Worm (Caenorhabditis elegans) whole organism, late embryonic: ENCODE measurements around the gene rabr-1.

ENCODE experiments used
- ama-1 ChIP-seq: fragments of 150-350 bp; optimal IDR thresholded peaks from 2 replicates; lab custom pipeline; 2014
- ceh-31 ChIP-seq: sonication (generic microtip); optimal IDR thresholded peaks from 2 replicates; lab custom pipeline; 2016; ENCODE audit warnings: missing genetic modification characterization, missing compliant biosample characterization
- ceh-48 ChIP-seq: sonication (generic microtip); optimal IDR thresholded peaks from 2 replicates; lab custom pipeline; 2016; ENCODE audit warnings: missing genetic modification characterization, inconsistent platforms, missing compliant biosample characterization
- ceh-9 ChIP-seq: sonication (generic microtip); optimal IDR thresholded peaks from 2 replicates; lab custom pipeline; 2016; ENCODE audit warnings: mild to moderate bottlenecking, missing genetic modification characterization, inconsistent platforms, missing compliant biosample characterization
- dve-1 ChIP-seq: sonication (generic microtip); optimal IDR thresholded peaks from 2 replicates; lab custom pipeline; 2017; ENCODE audit warnings: antibody characterized with exemption, mild to moderate bottlenecking, missing genetic modification characterization, missing compliant biosample characterization
- pag-3 ChIP-seq: sonication (generic microtip); optimal IDR thresholded peaks from 2 replicates; lab custom pipeline; 2016; ENCODE audit warnings: missing compliant biosample characterization, missing genetic modification characterization, borderline replicate concordance
- pqm-1 ChIP-seq: sonication (generic microtip); optimal IDR thresholded peaks from 2 replicates; lab custom pipeline; 2016; ENCODE audit warnings: missing genetic modification characterization, missing compliant biosample characterization

ce11 chrX:2506738-2507137 is 10.8 kb downstream of the rabr-1 start:
- TF ChIP-seq pag-3 (no peak), ama-1 (lab: Kevin White, UChicago) (no peak), ceh-48 (tag; lab: Kevin White, UChicago) (no peak), ceh-31 (no peak), ceh-9 (tag; lab: Kevin White, UChicago) (no peak), pqm-1 (tag; lab: Kevin White, UChicago) (no peak), dve-1 (tag; lab: Kevin White, UChicago) (no peak)
